Worm (Caenorhabditis elegans) whole organism, L1 larva: ENCODE measurements around the gene fbxa-74.

ENCODE experiments used
- C16A3.4 ChIP-seq: fragments of 150-350 bp; optimal IDR thresholded peaks from 2 replicates; lab custom pipeline; 2014; ENCODE audit warnings: missing biosample characterization, missing genetic modification characterization
- Y116A8C.19 ChIP-seq: sonication (generic microtip); optimal IDR thresholded peaks from 2 replicates; lab custom pipeline; 2016; ENCODE audit warnings: missing compliant biosample characterization, missing genetic modification characterization, borderline replicate concordance
- aha-1 ChIP-seq: fragments of 150-350 bp; optimal IDR thresholded peaks from 2 replicates; lab custom pipeline; 2014; ENCODE audit warnings: missing biosample characterization, missing genetic modification characterization
- ceh-90 ChIP-seq: sonication (generic microtip); optimal IDR thresholded peaks from 2 replicates; lab custom pipeline; 2016; ENCODE audit warnings: missing genetic modification characterization, missing compliant biosample characterization
- dpl-1 ChIP-seq, 3 experiments: fragments of 150-350 bp in 2 of 3; sonication (generic microtip) in 1 of 3; optimal IDR thresholded peaks; 2 replicates each; lab custom pipeline; 2014 to 2017; ENCODE audit warnings: missing biosample characterization in 3 of 3, missing genetic modification characterization in 3 of 3, missing genetic modification reagents in 3 of 3
- dsc-1 ChIP-seq: sonication (generic microtip); optimal IDR thresholded peaks from 2 replicates; lab custom pipeline; 2016; ENCODE audit warnings: mild to moderate bottlenecking, missing genetic modification characterization, missing compliant biosample characterization
- efl-1 ChIP-seq, 4 experiments: fragments of 150-350 bp; optimal IDR thresholded peaks in 3 of 4; peaks in 1 of 4; 1 replicate in 1 of 4; 2 replicates in 3 of 4; lab custom pipeline; 2014; ENCODE audit warnings: missing biosample characterization in 2 of 4, missing genetic modification characterization in 2 of 4, missing genetic modification reagents in 2 of 4
- efl-3 ChIP-seq: fragments of 200-800 bp; sonication (Bioruptor generic); optimal IDR thresholded peaks from 2 replicates; lab custom pipeline; 2018; ENCODE audit warnings: mild to moderate bottlenecking, missing genetic modification characterization, missing compliant biosample characterization
- egl-27 ChIP-seq, 2 experiments: fragments of 150-350 bp in 1 of 2; sonication (generic microtip); optimal IDR thresholded peaks; 3 replicates each; lab custom pipeline; 2017 to 2018; ENCODE audit warnings: missing biosample characterization in 2 of 2, missing genetic modification characterization in 2 of 2, missing genetic modification reagents in 2 of 2
- grh-1 ChIP-seq: fragments of 200-800 bp; sonication (Bioruptor generic); IDR thresholded peaks from 2 replicates; pipeline ENCODE4 v1.3.6; 2022; ENCODE audit warnings: missing genetic modification reagents, missing genetic modification characterization, missing compliant biosample characterization
- irx-1 ChIP-seq: sonication (generic microtip); optimal IDR thresholded peaks from 2 replicates; lab custom pipeline; 2016; ENCODE audit warnings: missing genetic modification characterization, missing compliant biosample characterization
- isw-1 ChIP-seq: fragments of 200-800 bp; sonication (Bioruptor generic); IDR thresholded peaks from 2 replicates; pipeline ENCODE4 v1.3.6; 2022; ENCODE audit warnings: missing genetic modification characterization, missing compliant biosample characterization
- lin-13 ChIP-seq: fragments of 150-350 bp; optimal IDR thresholded peaks from 2 replicates; lab custom pipeline; 2014; ENCODE audit warnings: missing biosample characterization, missing genetic modification reagents, missing genetic modification characterization
- mef-2 ChIP-seq: fragments of 150-350 bp; optimal IDR thresholded peaks from 2 replicates; lab custom pipeline; 2014; ENCODE audit warnings: missing biosample characterization, missing genetic modification characterization
- nhr-11 ChIP-seq: fragments of 150-350 bp; optimal IDR thresholded peaks from 2 replicates; lab custom pipeline; 2014; ENCODE audit warnings: missing biosample characterization, missing genetic modification characterization
- nhr-76 ChIP-seq: sonication (generic microtip); optimal IDR thresholded peaks from 2 replicates; lab custom pipeline; 2017; ENCODE audit warnings: missing biosample characterization, missing genetic modification characterization
- nhr-85 ChIP-seq: sonication (generic microtip); peaks from one replicate; lab custom pipeline; 2016; ENCODE audit warnings: missing genetic modification characterization, inconsistent platforms, missing compliant biosample characterization
- rnt-1 ChIP-seq: sonication (generic microtip); optimal IDR thresholded peaks from 2 replicates; lab custom pipeline; 2016; ENCODE audit warnings: mild to moderate bottlenecking, missing genetic modification characterization, moderate library complexity, missing compliant biosample characterization
- skn-1 ChIP-seq: fragments of 150-350 bp; optimal IDR thresholded peaks from 2 replicates; lab custom pipeline; 2014; ENCODE audit warnings: missing biosample characterization, missing genetic modification characterization
- snpc-4 ChIP-seq: fragments of 150-350 bp; optimal IDR thresholded peaks from 2 replicates; lab custom pipeline; 2014; ENCODE audit warnings: missing biosample characterization, missing genetic modification characterization
- sptf-1 ChIP-seq: fragments of 150-350 bp; optimal IDR thresholded peaks from 2 replicates; lab custom pipeline; 2014; ENCODE audit warnings: missing biosample characterization, missing genetic modification characterization
- sup-37 ChIP-seq: fragments of 200-800 bp; sonication (Bioruptor generic); optimal IDR thresholded peaks from 2 replicates; lab custom pipeline; 2018; ENCODE audit warnings: mild to moderate bottlenecking, missing genetic modification characterization, missing compliant biosample characterization
- tbx-2 ChIP-seq: sonication (generic microtip); optimal IDR thresholded peaks from 2 replicates; lab custom pipeline; 2016; ENCODE audit warnings: missing genetic modification characterization, missing compliant biosample characterization
- unc-30 ChIP-seq: sonication (generic microtip); optimal IDR thresholded peaks from 2 replicates; lab custom pipeline; 2017; ENCODE audit warnings: missing biosample characterization, missing genetic modification characterization
- unc-98 ChIP-seq: fragments of 200-800 bp; sonication (Bioruptor generic); IDR thresholded peaks from 2 replicates; pipeline ENCODE4 v1.3.6; 2022; ENCODE audit warnings: missing genetic modification characterization, missing compliant biosample characterization
- zip-4 ChIP-seq: fragments of 200-800 bp; sonication (Bioruptor generic); optimal IDR thresholded peaks from 2 replicates; lab custom pipeline; 2018; ENCODE audit warnings: mild to moderate bottlenecking, missing genetic modification characterization, moderate library complexity, missing compliant biosample characterization

The fbxa-74 gene

ce11 chrIII:1674760-1675159, 24.0 kb downstream of the fbxa-74 start:
- TF ChIP-seq aha-1: no peak
- TF ChIP-seq zip-4 (GFP tag; lab: Kevin White, UChicago): peak; percentile 4

DNA sequence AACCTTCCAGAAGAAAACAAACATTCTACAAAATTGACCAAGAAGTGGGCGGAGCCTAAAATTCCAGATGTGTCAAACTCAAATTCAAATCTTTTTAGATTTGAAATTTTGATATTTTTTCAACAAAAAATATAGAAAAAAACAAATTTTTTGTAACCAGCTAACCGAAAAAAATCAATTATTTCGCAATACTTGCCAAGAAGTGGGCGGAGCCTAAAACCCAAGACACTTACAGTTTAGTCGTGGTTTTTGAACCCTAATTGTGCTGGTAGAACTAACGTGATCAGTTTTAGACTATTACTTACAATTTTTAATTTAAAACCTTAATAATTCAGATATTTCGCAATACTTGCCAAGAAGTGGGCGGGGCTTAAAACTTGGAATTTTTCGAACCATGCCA, 25.5 kb downstream of the fbxa-74 start:
- TF ChIP-seq lin-13 (GFP tag; lab: Kevin White, UChicago) (no peak), dpl-1 (GFP tag; optimal IDR thresholded peaks at IDR 0.05; lab: Kevin White, UChicago) (no peak), mef-2 (no peak), unc-30 (no peak)

- TF ChIP-seq C16A3.4 (tag; lab: Kevin White, UChicago) (no peak), efl-3 (GFP tag; lab: Kevin White, UChicago) (no peak), unc-98 (GFP tag; lab: Robert Waterston, UW) (no peak), sup-37 (GFP tag; lab: Kevin White, UChicago) (no peak), tbx-2 (tag; lab: Kevin White, UChicago) (no peak)
- TF ChIP-seq, all 84 proteins: peak for 0
Observed at ce11 chrIII:1668519-1668918, 30.3 kb downstream of the fbxa-74 start, which contains the start of gene glb-30. glb-30 (minus strand) TSS chrIII:1668619.

- TF ChIP-seq nhr-11 (no peak), isw-1 (no peak), grh-1 (GFP tag; lab: Robert Waterston, UW) (0 out of 2 replicates have a peak, but pooled peaks have one; percentile 16), irx-1 (no peak), nhr-85 (peak; percentile 32)
Observed at ce11 chrIII:1666893-1667292, 31.9 kb downstream of the fbxa-74 start.

DNA sequence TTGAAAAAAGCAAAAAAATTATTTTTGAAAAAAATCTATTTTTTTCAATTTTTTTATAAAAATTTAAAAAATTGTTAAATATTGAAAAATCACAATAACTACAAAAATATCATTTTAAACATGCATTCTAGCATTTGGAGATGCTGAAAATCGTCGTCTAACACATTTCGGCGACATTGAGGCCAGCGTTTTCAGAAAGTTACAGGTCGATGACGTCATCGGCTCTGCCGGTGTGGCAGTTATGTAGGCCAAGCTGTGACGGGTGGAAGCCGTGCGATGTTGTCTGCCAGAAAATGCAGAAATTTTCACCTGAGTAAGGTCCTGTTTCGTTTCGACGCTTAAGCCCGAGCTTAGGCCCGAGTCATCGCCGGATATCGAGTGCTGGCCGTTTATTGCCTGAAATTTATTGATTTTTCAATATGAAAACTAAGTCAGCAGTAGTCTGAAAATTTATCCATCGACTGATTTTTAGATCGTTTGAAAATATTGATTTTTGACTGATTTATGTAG, 32.9 kb downstream of the fbxa-74 start, which contains the start of gene Y22D7AR.3:
Y22D7AR.3 (minus strand) TSS at position 51 of the 510 bp plus-strand sequence.
- TF ChIP-seq efl-1 (optimal IDR thresholded peaks at IDR 0.05; lab: Kevin White, UChicago) (no peak), efl-1 (GFP tag; optimal IDR thresholded peaks at IDR 0.05 in 1 of 2; lab: Kevin White, UChicago) (peak in 1 of 2 experiments; percentile 72), egl-27 (tag; optimal IDR thresholded peaks at IDR 0.05; lab: Kevin White, UChicago) (no peak)

DNA sequence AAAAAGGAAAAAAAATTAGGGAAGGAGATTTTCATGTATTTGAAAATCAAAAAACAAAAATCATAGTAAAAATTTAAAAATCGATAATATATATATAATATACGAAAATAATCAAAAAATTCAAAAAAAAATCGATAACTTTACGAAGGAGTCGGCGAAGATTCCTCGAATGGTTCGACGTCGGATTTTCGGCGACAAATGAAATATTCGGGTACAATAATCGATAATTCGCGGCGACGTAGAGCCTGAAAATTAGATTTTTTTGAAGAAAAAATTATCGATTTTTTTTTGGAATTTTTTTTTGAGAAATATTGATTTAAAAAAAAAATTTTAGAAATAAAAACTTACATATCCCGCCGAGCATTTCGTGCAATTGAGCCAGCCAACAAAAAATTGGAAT, 33.4 kb downstream of the fbxa-74 start:
- no peak for TF ChIP-seq lin-13 (GFP tag; lab: Kevin White, UChicago)
- no peak for TF ChIP-seq sptf-1 (tag; lab: Kevin White, UChicago)
- TF ChIP-seq egl-27 (tag; optimal IDR thresholded peaks at IDR 0.05; lab: Kevin White, UChicago): no peak
- no peak for TF ChIP-seq nhr-76 (tag; lab: Kevin White, UChicago)

ce11 chrIII:1664761-1665266, 34.0 kb downstream of the fbxa-74 start, which contains the start of gene Y22D7AL.16:
Y22D7AL.16 (minus strand) TSS chrIII:1665216.
- TF ChIP-seq snpc-4: no peak
- no peak for TF ChIP-seq grh-1 (GFP tag; lab: Robert Waterston, UW)
- TF ChIP-seq, all 84 proteins: peak for 0

- TF ChIP-seq skn-1 (tag; lab: Kevin White, UChicago): no peak
- TF ChIP-seq Y116A8C.19 (tag; lab: Kevin White, UChicago): no peak
- no peak for TF ChIP-seq ceh-90 (tag; lab: Kevin White, UChicago)
- no peak for TF ChIP-seq dsc-1 (tag; lab: Kevin White, UChicago)
- TF ChIP-seq, all 84 proteins: peak for 0
Observed at ce11 chrIII:1663056-1663455, 35.7 kb downstream of the fbxa-74 start.

- TF ChIP-seq rnt-1 (tag; lab: Kevin White, UChicago) (no peak), nhr-85 (peak; percentile 15)
Observed at ce11 chrIII:1662405-1662804, 36.4 kb downstream of the fbxa-74 start.
